Worm (Caenorhabditis elegans): ENCODE measurements around the gene M03E7.2.
A peak's percentile ranks its signal among the peaks of the same experiment; 100 is the strongest.

M03E7.2 gene

ce11 chrV:5591887-5592286 is 25.5 kb upstream of the M03E7.2 start (continued):
- no peak for TF ChIP-seq unc-62 (GFP tag; optimal IDR thresholded peaks at IDR 0.05)
- TF ChIP-seq rec-8 (tag; optimal IDR thresholded peaks at IDR 0.05) = peak in 1 of 2 experiments; percentile 48
- peak; percentile 51 for TF ChIP-seq rcor-1 (GFP tag; IDR thresholded peaks at IDR 0.05)
- TF ChIP-seq nhr-90 (tag; optimal IDR thresholded peaks at IDR 0.05) = peak; percentile 60
- no peak for TF ChIP-seq madf-10 (tag; optimal IDR thresholded peaks at IDR 0.05)
- no peak for TF ChIP-seq F57C9.4 (tag; optimal IDR thresholded peaks at IDR 0.05)
- TF ChIP-seq nhr-120 (GFP tag; IDR thresholded peaks at IDR 0.05) = 0 out of 2 replicates have a peak, but pooled peaks have one; percentile 54
- TF ChIP-seq ztf-26 (tag; optimal IDR thresholded peaks at IDR 0.05) = no peak
- TF ChIP-seq tlf-1 (GFP tag; optimal IDR thresholded peaks at IDR 0.05) = no peak
- peak; percentile 38 for TF ChIP-seq xnd-1 (tag; optimal IDR thresholded peaks at IDR 0.05)
- no peak for TF ChIP-seq madf-8 (GFP tag; conservative IDR thresholded peaks at IDR 0.05)
- peak; percentile 21; the same call in 1 of the 2 replicates for TF ChIP-seq hmg-1.2 (GFP tag; IDR thresholded peaks at IDR 0.05)
- TF ChIP-seq hmg-20 (GFP tag; IDR thresholded peaks at IDR 0.05) = no peak
- TF ChIP-seq ceh-27 (GFP tag; optimal IDR thresholded peaks at IDR 0.05) = no peak
- TF ChIP-seq lsy-27 (tag; optimal IDR thresholded peaks at IDR 0.05; ENCODE audit: borderline replicate concordance, insufficient read depth) = no peak
- TF ChIP-seq chd-7 (tag; optimal IDR thresholded peaks at IDR 0.05) = peak; percentile 61

DNA sequence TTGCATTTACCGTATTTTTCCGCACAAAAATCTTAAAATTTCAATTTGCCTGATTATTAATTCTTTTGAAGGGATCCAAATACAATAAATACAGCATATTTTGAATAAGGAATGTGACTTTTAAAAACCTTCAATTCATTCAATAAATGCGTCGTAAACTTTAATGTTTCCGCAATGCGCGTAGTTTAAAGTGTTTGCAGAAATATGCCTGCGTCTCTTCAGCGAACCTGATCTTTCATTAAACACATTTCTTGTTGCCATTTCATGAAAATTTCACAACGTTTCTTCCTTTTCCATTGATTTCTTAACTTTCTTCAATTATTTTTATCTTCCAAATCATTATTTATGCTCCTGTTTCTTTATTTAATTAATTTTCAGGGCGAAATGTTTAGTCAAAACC is 25.1 kb upstream of the M03E7.2 start, which contains the start of gene vps-37:
Gene vps-37 (plus strand): TSS at position 378 of the 400 bp plus-strand sequence.
- no peak for TF ChIP-seq K12H6.12 (tag; optimal IDR thresholded peaks at IDR 0.05)
- no peak for TF ChIP-seq hlh-26 (GFP tag; conservative IDR thresholded peaks at IDR 0.05)
- peak; percentile 80; the same call in 1 of the 2 replicates for TF ChIP-seq rcor-1 (GFP tag; IDR thresholded peaks at IDR 0.05)
- no peak for TF ChIP-seq attf-5 (GFP tag; optimal IDR thresholded peaks at IDR 0.05)
- peak; percentile 12; the same call in 1 of the 2 replicates for TF ChIP-seq nfyb-1 (GFP tag; IDR thresholded peaks at IDR 0.05)
- TF ChIP-seq Y53F4B.3 (GFP tag; IDR thresholded peaks at IDR 0.05) = no peak
- no peak for TF ChIP-seq F49E8.2 (tag; optimal IDR thresholded peaks at IDR 0.05; ENCODE audit: insufficient read depth)
- peak; percentile 51; the same call in 1 of the 2 replicates for TF ChIP-seq F33H1.4 (GFP tag; IDR thresholded peaks at IDR 0.05)
- TF ChIP-seq die-1 (tag; optimal IDR thresholded peaks at IDR 0.05) = no peak
- no peak for TF ChIP-seq somi-1 (GFP tag; optimal IDR thresholded peaks at IDR 0.05)
- TF ChIP-seq F10E7.11 (tag; optimal IDR thresholded peaks at IDR 0.05) = no peak
- peak; percentile 99 for TF ChIP-seq hmg-1.2 (GFP tag; IDR thresholded peaks at IDR 0.05)
- no peak for TF ChIP-seq ztf-28 (GFP tag; IDR thresholded peaks at IDR 0.05)
- TF ChIP-seq dpl-1 (GFP tag; optimal IDR thresholded peaks at IDR 0.05) = peak; percentile 45
- no peak for TF ChIP-seq sptf-2 (GFP tag; optimal IDR thresholded peaks at IDR 0.05)
- TF ChIP-seq lin-26 (GFP tag; IDR thresholded peaks at IDR 0.05) = no peak
- TF ChIP-seq lin-35 (GFP tag; optimal IDR thresholded peaks at IDR 0.05) = peak in 1 of 3 experiments; percentile 70
- no peak for TF ChIP-seq rec-8 (tag; optimal IDR thresholded peaks at IDR 0.05)
- no peak for TF ChIP-seq F39B2.1 (GFP tag; IDR thresholded peaks at IDR 0.05)
- TF ChIP-seq ztf-6 (GFP tag; IDR thresholded peaks at IDR 0.05) = no peak
- TF ChIP-seq lag-1 (GFP tag; IDR thresholded peaks at IDR 0.05) = no peak
- TF ChIP-seq lsl-1 (GFP tag; optimal IDR thresholded peaks at IDR 0.05) = peak; percentile 48
- TF ChIP-seq B0336.3 (GFP tag; IDR thresholded peaks at IDR 0.05) = no peak
- 0 out of 2 replicates have a peak, but pooled peaks have one; percentile 21 for TF ChIP-seq hmg-20 (GFP tag; IDR thresholded peaks at IDR 0.05)
- peak; percentile 50; the same call in 1 of the 2 replicates for TF ChIP-seq madf-8 (GFP tag; conservative IDR thresholded peaks at IDR 0.05)
- no peak for TF ChIP-seq egl-18 (GFP tag; IDR thresholded peaks at IDR 0.05)
- peak; percentile 46 for TF ChIP-seq efl-1 (GFP tag; optimal IDR thresholded peaks at IDR 0.05)
- no peak for TF ChIP-seq nhr-80 (tag; optimal IDR thresholded peaks at IDR 0.05)
- TF ChIP-seq ceh-91 (GFP tag; IDR thresholded peaks at IDR 0.05) = peak; percentile 44; the same call in 1 of the 2 replicates
- TF ChIP-seq tbx-9 (tag; optimal IDR thresholded peaks at IDR 0.05; ENCODE audit: borderline replicate concordance) = no peak
- no peak for TF ChIP-seq ztf-26 (tag; optimal IDR thresholded peaks at IDR 0.05)
- TF ChIP-seq snpc-1.1 (tag; optimal IDR thresholded peaks at IDR 0.05; ENCODE audit: insufficient read depth) = peak; percentile 55
- peak; percentile 73 for TF ChIP-seq mcd-1 (GFP tag; IDR thresholded peaks at IDR 0.05)
- no peak for TF ChIP-seq gei-17 (GFP tag; optimal IDR thresholded peaks at IDR 0.05)
- TF ChIP-seq pbrm-1 (GFP tag; IDR thresholded peaks at IDR 0.05) = peak; percentile 62; the same call in 1 of the 2 replicates
- TF ChIP-seq aptf-2 (GFP tag; conservative IDR thresholded peaks at IDR 0.05) = no peak

Data from whole organism, young adult.